Worm (Caenorhabditis elegans) whole organism, young adult: ENCODE results near the gene C31H2.3.

Source experiments
- B0261.1 ChIP-seq: sonication (generic microtip); optimal IDR thresholded peaks from 2 replicates; lab custom pipeline; 2016; ENCODE audit warnings: mild to moderate bottlenecking, missing genetic modification characterization, moderate library complexity, missing compliant biosample characterization
- F10E7.11 ChIP-seq: sonication (generic microtip); optimal IDR thresholded peaks from 2 replicates; lab custom pipeline; 2017; ENCODE audit warnings: mild to moderate bottlenecking, missing genetic modification characterization, moderate library complexity, missing compliant biosample characterization
- F33H1.4 ChIP-seq: fragments of 200-800 bp; sonication (Bioruptor generic); IDR thresholded peaks from 2 replicates; pipeline ENCODE4 v1.3.6; 2022; ENCODE audit warnings: missing genetic modification reagents, missing genetic modification characterization, missing compliant biosample characterization
- F37B4.10 ChIP-seq: fragments of 200-800 bp; sonication (Bioruptor generic); IDR thresholded peaks from 2 replicates; pipeline ENCODE4 v1.3.6; 2022; ENCODE audit warnings: missing genetic modification characterization, missing compliant biosample characterization
- F52B5.7 ChIP-seq: sonication (generic microtip); optimal IDR thresholded peaks from 2 replicates; lab custom pipeline; 2016; ENCODE audit warnings: mild to moderate bottlenecking, missing genetic modification characterization, missing compliant biosample characterization
- F57A8.1 ChIP-seq: fragments of 200-800 bp; sonication (Bioruptor generic); optimal IDR thresholded peaks from 2 replicates; lab custom pipeline; 2018; ENCODE audit warnings: mild to moderate bottlenecking, missing genetic modification characterization, moderate library complexity, missing compliant biosample characterization
- K11D2.4 ChIP-seq: fragments of 200-800 bp; sonication (Bioruptor generic); IDR thresholded peaks from 2 replicates; pipeline ENCODE4 v1.3.6; 2022; ENCODE audit warnings: missing genetic modification reagents, missing genetic modification characterization, missing compliant biosample characterization
- K12H6.12 ChIP-seq: fragments of 200-800 bp; sonication (Bioruptor generic); optimal IDR thresholded peaks from 2 replicates; lab custom pipeline; 2018; ENCODE audit warnings: mild to moderate bottlenecking, missing genetic modification characterization, missing compliant biosample characterization
- T26A5.8 ChIP-seq: sonication (generic microtip); optimal IDR thresholded peaks from 2 replicates; lab custom pipeline; 2016; ENCODE audit warnings: missing genetic modification characterization, missing compliant biosample characterization
- Y53G8AR.9 ChIP-seq: fragments of 200-800 bp; sonication (Bioruptor generic); conservative IDR thresholded peaks from 2 replicates; pipeline ENCODE4 v1.3.6; 2022; ENCODE audit warnings: missing genetic modification reagents, missing genetic modification characterization, missing compliant biosample characterization
- Y56A3A.18 ChIP-seq: fragments of 200-800 bp; sonication (Bioruptor generic); IDR thresholded peaks from 2 replicates; pipeline ENCODE4 v1.3.6; 2022; ENCODE audit warnings: missing genetic modification reagents, missing genetic modification characterization, missing compliant biosample characterization
- Y95B8A.8 ChIP-seq: fragments of 200-800 bp; sonication (Bioruptor generic); IDR thresholded peaks from 2 replicates; pipeline ENCODE4 v1.3.6; 2022; ENCODE audit warnings: missing genetic modification reagents, missing genetic modification characterization, missing compliant biosample characterization
- ama-1 ChIP-seq, 3 experiments: fragments of 150-350 bp in 1 of 3; sonication (generic microtip) in 2 of 3; optimal IDR thresholded peaks; 2 replicates each; lab custom pipeline; 2014 to 2018; ENCODE audit warnings: missing biosample characterization in 2 of 3, missing genetic modification characterization in 2 of 3, missing genetic modification reagents in 2 of 3
- aptf-2 ChIP-seq: fragments of 200-800 bp; sonication (Bioruptor generic); conservative IDR thresholded peaks from 2 replicates; pipeline ENCODE4 v1.3.6; 2022; ENCODE audit warnings: missing genetic modification reagents, missing genetic modification characterization, missing compliant biosample characterization
- athp-1 ChIP-seq: sonication (generic microtip); optimal IDR thresholded peaks from 2 replicates; lab custom pipeline; 2017; ENCODE audit warnings: mild to moderate bottlenecking, missing genetic modification characterization, missing compliant biosample characterization
- ccch-3 ChIP-seq: fragments of 200-800 bp; sonication (Bioruptor generic); optimal IDR thresholded peaks from 2 replicates; lab custom pipeline; 2018; ENCODE audit warnings: mild to moderate bottlenecking, missing genetic modification characterization, missing compliant biosample characterization
- ceh-100 ChIP-seq: fragments of 200-800 bp; sonication (Bioruptor generic); IDR thresholded peaks from 2 replicates; pipeline ENCODE4 v1.3.6; 2022; ENCODE audit warnings: missing genetic modification reagents, missing genetic modification characterization, missing compliant biosample characterization
- ceh-27 ChIP-seq: fragments of 200-800 bp; sonication (Bioruptor generic); optimal IDR thresholded peaks from 2 replicates; lab custom pipeline; 2018; ENCODE audit warnings: mild to moderate bottlenecking, missing genetic modification characterization, moderate library complexity, missing compliant biosample characterization
- ceh-58 ChIP-seq: fragments of 200-800 bp; sonication (Bioruptor generic); IDR thresholded peaks from 2 replicates; pipeline ENCODE4 v1.3.6; 2022; ENCODE audit warnings: missing genetic modification characterization, missing compliant biosample characterization
- egrh-3 ChIP-seq: fragments of 200-800 bp; sonication (Bioruptor generic); IDR thresholded peaks from 2 replicates; pipeline ENCODE4 v1.3.6; 2022; ENCODE audit warnings: missing genetic modification reagents, missing genetic modification characterization, missing compliant biosample characterization
- fkh-3 ChIP-seq: sonication (generic microtip); optimal IDR thresholded peaks from 2 replicates; lab custom pipeline; 2016; ENCODE audit warnings: mild to moderate bottlenecking, missing genetic modification characterization, missing compliant biosample characterization
- hmg-1.2 ChIP-seq: fragments of 200-800 bp; sonication (Bioruptor generic); IDR thresholded peaks from 2 replicates; pipeline ENCODE4 v1.3.6; 2022; ENCODE audit warnings: missing genetic modification reagents, missing genetic modification characterization, missing compliant biosample characterization
- madf-10 ChIP-seq: sonication (generic microtip); optimal IDR thresholded peaks from 2 replicates; lab custom pipeline; 2016; ENCODE audit warnings: mild to moderate bottlenecking, missing genetic modification characterization, missing compliant biosample characterization
- madf-6 ChIP-seq: fragments of 200-800 bp; sonication (Bioruptor generic); IDR thresholded peaks from 2 replicates; pipeline ENCODE4 v1.3.6; 2022; ENCODE audit warnings: missing genetic modification reagents, missing genetic modification characterization, missing compliant biosample characterization
- madf-8 ChIP-seq: fragments of 200-800 bp; sonication (Bioruptor generic); conservative IDR thresholded peaks from 2 replicates; pipeline ENCODE4 v1.3.6; 2022; ENCODE audit warnings: missing genetic modification reagents, missing genetic modification characterization, missing compliant biosample characterization
- mes-4 ChIP-seq: sonication (generic microtip); optimal IDR thresholded peaks from 2 replicates; lab custom pipeline; 2016; ENCODE audit warnings: missing genotype, missing genetic modification characterization, missing compliant biosample characterization
- nfyb-1 ChIP-seq: fragments of 200-800 bp; sonication (Bioruptor generic); IDR thresholded peaks from 2 replicates; pipeline ENCODE4 v1.3.6; 2022; ENCODE audit warnings: missing genetic modification reagents, missing genetic modification characterization, missing compliant biosample characterization
- nhr-179 ChIP-seq: sonication (generic microtip); optimal IDR thresholded peaks from 2 replicates; lab custom pipeline; 2016; ENCODE audit warnings: mild to moderate bottlenecking, missing genetic modification characterization, missing compliant biosample characterization
- repo-1 ChIP-seq: sonication (generic microtip); optimal IDR thresholded peaks from 2 replicates; lab custom pipeline; 2017; ENCODE audit warnings: mild to moderate bottlenecking, missing genetic modification characterization, missing compliant biosample characterization
- sdz-38 ChIP-seq: sonication (generic microtip); optimal IDR thresholded peaks from 2 replicates; lab custom pipeline; 2016; ENCODE audit warnings: missing genotype, missing genetic modification characterization, missing compliant biosample characterization
- sptf-2 ChIP-seq: fragments of 200-800 bp; sonication (Bioruptor generic); optimal IDR thresholded peaks from 2 replicates; lab custom pipeline; 2018; ENCODE audit warnings: mild to moderate bottlenecking, missing genetic modification characterization, missing compliant biosample characterization
- unc-130 ChIP-seq: sonication (generic microtip); optimal IDR thresholded peaks from 2 replicates; lab custom pipeline; 2016; ENCODE audit warnings: missing genetic modification reagents, missing genetic modification characterization, missing compliant biosample characterization
- unc-62 ChIP-seq: fragments of 150-350 bp; optimal IDR thresholded peaks from 2 replicates; lab custom pipeline; 2014; ENCODE audit warnings: missing biosample characterization, missing genetic modification reagents, missing genetic modification characterization
- xnd-1 ChIP-seq: sonication (generic microtip); optimal IDR thresholded peaks from 2 replicates; lab custom pipeline; 2016; ENCODE audit warnings: missing genotype, missing genetic modification reagents, missing genetic modification characterization, missing compliant biosample characterization
- zfh-2 ChIP-seq: fragments of 200-800 bp; sonication (Bioruptor generic); conservative IDR thresholded peaks from 2 replicates; pipeline ENCODE4 v1.3.6; 2022; ENCODE audit warnings: missing genetic modification reagents, missing genetic modification characterization, missing compliant biosample characterization
- zim-3 ChIP-seq: sonication (generic microtip); optimal IDR thresholded peaks from 2 replicates; lab custom pipeline; 2017; ENCODE audit warnings: mild to moderate bottlenecking, missing genetic modification characterization, moderate library complexity, missing compliant biosample characterization
- ztf-25 ChIP-seq: fragments of 200-800 bp; sonication (Bioruptor generic); IDR thresholded peaks from 2 replicates; pipeline ENCODE4 v1.3.6; 2022; ENCODE audit warnings: missing genetic modification reagents, missing genetic modification characterization, missing compliant biosample characterization
- ztf-26 ChIP-seq: sonication (generic microtip); optimal IDR thresholded peaks from 2 replicates; lab custom pipeline; 2017; ENCODE audit warnings: missing genetic modification characterization, missing compliant biosample characterization
- ztf-3 ChIP-seq: fragments of 200-800 bp; sonication (Bioruptor generic); optimal IDR thresholded peaks from 2 replicates; lab custom pipeline; 2018; ENCODE audit warnings: mild to moderate bottlenecking, missing genetic modification characterization, missing compliant biosample characterization

C31H2.3 gene

ce11 chrX:5142403-5142802, 11.8 kb downstream of the C31H2.3 start:
- TF ChIP-seq ztf-3 (no peak), nhr-179 (tag; lab: Kevin White, UChicago) (no peak), repo-1 (tag; lab: Kevin White, UChicago) (no peak), sptf-2 (GFP tag; lab: Kevin White, UChicago) (no peak), Y53G8AR.9 (GFP tag; lab: Robert Waterston, UW) (no peak), madf-10 (no peak), egrh-3 (GFP tag; lab: Robert Waterston, UW) (no peak), xnd-1 (tag; lab: Kevin White, UChicago) (no peak), madf-6 (GFP tag; lab: Robert Waterston, UW) (no peak), F33H1.4 (no peak)

- TF ChIP-seq F52B5.7 (no peak), ceh-27 (GFP tag; lab: Kevin White, UChicago) (peak; percentile 38), hmg-1.2 (GFP tag; lab: Robert Waterston, UW) (peak; percentile 25; the same call in 1 of the 2 replicates), T26A5.8 (tag; lab: Kevin White, UChicago) (no peak), aptf-2 (GFP tag; lab: Robert Waterston, UW) (no peak), fkh-3 (tag; lab: Kevin White, UChicago) (no peak), F57A8.1 (GFP tag; lab: Kevin White, UChicago) (no peak), madf-8 (GFP tag; lab: Robert Waterston, UW) (no peak), F37B4.10 (GFP tag; lab: Robert Waterston, UW) (no peak), athp-1 (tag; lab: Kevin White, UChicago) (no peak), sptf-2 (GFP tag; lab: Kevin White, UChicago) (no peak), ztf-25 (GFP tag; lab: Robert Waterston, UW) (no peak), Y56A3A.18 (GFP tag; lab: Robert Waterston, UW) (no peak), nfyb-1 (GFP tag; lab: Robert Waterston, UW) (no peak), xnd-1 (tag; lab: Kevin White, UChicago) (no peak), madf-10 (no peak), K11D2.4 (no peak), F10E7.11 (no peak), zim-3 (tag; lab: Kevin White, UChicago) (no peak), zfh-2 (GFP tag; lab: Robert Waterston, UW) (no peak), B0261.1 (tag; lab: Kevin White, UChicago) (no peak), ama-1 (optimal IDR thresholded peaks at IDR 0.05; lab: Kevin White, UChicago) (no peak), ama-1 (GFP tag; optimal IDR thresholded peaks at IDR 0.05; lab: Kevin White, UChicago) (no peak), egrh-3 (GFP tag; lab: Robert Waterston, UW) (peak; percentile 56; the same call in 1 of the 2 replicates), repo-1 (tag; lab: Kevin White, UChicago) (no peak), unc-62 (GFP tag; lab: Kevin White, UChicago) (no peak), sdz-38 (tag; lab: Kevin White, UChicago) (no peak), ceh-100 (no peak), ccch-3 (GFP tag; lab: Kevin White, UChicago) (no peak), unc-130 (GFP tag; lab: Kevin White, UChicago) (no peak), ceh-58 (GFP tag; lab: Robert Waterston, UW) (no peak), Y95B8A.8 (GFP tag; lab: Robert Waterston, UW) (no peak), K12H6.12 (tag; lab: Kevin White, UChicago) (peak; percentile 68), ztf-26 (tag; lab: Kevin White, UChicago) (no peak), mes-4 (no peak)
These were observed 14.0 kb downstream of the C31H2.3 start for ce11 chrX:5140177-5140576.
